Fruit fly (Drosophila melanogaster): ENCODE results near the gene CG7488.

Gene CG7488

dm6 chr3R:12995522-12995921 is at the start of gene CG7488:
TSS of gene CG7488 (plus strand) at chr3R:12995620.
- no peak for TF ChIP-seq N (GFP tag; optimal IDR thresholded peaks at IDR 0.05)

dm6 chr3R:12957388-12957787 is 38.0 kb upstream of the CG7488 start:
- no peak for TF ChIP-seq Dfd (GFP tag; optimal IDR thresholded peaks at IDR 0.05)
- no peak for TF ChIP-seq Abd-B (GFP tag; optimal IDR thresholded peaks at IDR 0.05)
- peak; percentile 21 for TF ChIP-seq h (GFP tag; optimal IDR thresholded peaks at IDR 0.05)
- no peak for TF ChIP-seq Myc (optimal IDR thresholded peaks at IDR 0.05)
- peak; percentile 16 for TF ChIP-seq fru (GFP tag; optimal IDR thresholded peaks at IDR 0.05)
- peak; percentile 20 for TF ChIP-seq ey (GFP tag; optimal IDR thresholded peaks at IDR 0.05)
- no peak for TF ChIP-seq Rel (GFP tag; optimal IDR thresholded peaks at IDR 0.05)
- TF ChIP-seq Rel (tag; optimal IDR thresholded peaks at IDR 0.05) = no peak
- TF ChIP-seq br (GFP tag; optimal IDR thresholded peaks at IDR 0.05) = no peak
- no peak for TF ChIP-seq brk (GFP tag; optimal IDR thresholded peaks at IDR 0.05)
- TF ChIP-seq tai (GFP tag; optimal IDR thresholded peaks at IDR 0.05) = no peak
- no peak for TF ChIP-seq CG32264 (GFP tag; optimal IDR thresholded peaks at IDR 0.05)
- no peak for TF ChIP-seq Hr83 (GFP tag; optimal IDR thresholded peaks at IDR 0.05; ENCODE audit: poor library complexity, severe bottlenecking)
- peak in 1 of 2 experiments; percentile 34 for TF ChIP-seq foxo (GFP tag; optimal IDR thresholded peaks at IDR 0.05)
- TF ChIP-seq dl (GFP tag; optimal IDR thresholded peaks at IDR 0.05; ENCODE audit: insufficient read depth in 1 of 2, partially characterized antibody in 2 of 2) = no peak
- TF ChIP-seq Hr78 (GFP tag; optimal IDR thresholded peaks at IDR 0.05) = no peak
- no peak for TF ChIP-seq dmrt93B (GFP tag; optimal IDR thresholded peaks at IDR 0.05)
- TF ChIP-seq Jra (GFP tag; optimal IDR thresholded peaks at IDR 0.05) = no peak
- no peak for TF ChIP-seq sv (GFP tag; optimal IDR thresholded peaks at IDR 0.05)
- peak; percentile 6 for TF ChIP-seq rgr (GFP tag; optimal IDR thresholded peaks at IDR 0.05)
- no peak for TF ChIP-seq pan (optimal IDR thresholded peaks at IDR 0.05)
- no peak for TF ChIP-seq dsf (GFP tag; optimal IDR thresholded peaks at IDR 0.05; ENCODE audit: borderline replicate concordance)
- TF ChIP-seq HLH106 (tag; optimal IDR thresholded peaks at IDR 0.05) = peak; percentile 44
- TF ChIP-seq woc (GFP tag; optimal IDR thresholded peaks at IDR 0.05) = no peak
- no peak for TF ChIP-seq CrebA (GFP tag; optimal IDR thresholded peaks at IDR 0.05; ENCODE audit: borderline replicate concordance)
- no peak for TF ChIP-seq lola (GFP tag; optimal IDR thresholded peaks at IDR 0.05)
- no peak for TF ChIP-seq Vsx2 (GFP tag; optimal IDR thresholded peaks at IDR 0.05; ENCODE audit: partially characterized antibody)

dm6 chr3R:12960227-12960626 is 35.2 kb upstream of the CG7488 start:
- TF ChIP-seq sv (GFP tag; optimal IDR thresholded peaks at IDR 0.05) (no peak), Myc (optimal IDR thresholded peaks at IDR 0.05) (no peak), rgr (GFP tag; optimal IDR thresholded peaks at IDR 0.05) (no peak), Dif (GFP tag; optimal IDR thresholded peaks at IDR 0.05; ENCODE audit: partially characterized antibody) (no peak), CG32264 (GFP tag; optimal IDR thresholded peaks at IDR 0.05) (no peak), Hnf4 (GFP tag; optimal IDR thresholded peaks at IDR 0.05) (no peak), Rel (GFP tag; optimal IDR thresholded peaks at IDR 0.05) (peak; percentile 3), Rel (tag; optimal IDR thresholded peaks at IDR 0.05) (no peak), dmrt93B (GFP tag; optimal IDR thresholded peaks at IDR 0.05) (no peak), ey (GFP tag; optimal IDR thresholded peaks at IDR 0.05) (no peak), dl (GFP tag; optimal IDR thresholded peaks at IDR 0.05; ENCODE audit: insufficient read depth in 1 of 2, partially characterized antibody in 2 of 2) (no peak), CrebA (GFP tag; optimal IDR thresholded peaks at IDR 0.05; ENCODE audit: borderline replicate concordance) (peak; percentile 8), br (GFP tag; optimal IDR thresholded peaks at IDR 0.05) (no peak), Vsx2 (GFP tag; optimal IDR thresholded peaks at IDR 0.05; ENCODE audit: partially characterized antibody) (no peak), h (GFP tag; optimal IDR thresholded peaks at IDR 0.05) (peak; percentile 23), CG9705 (GFP tag; optimal IDR thresholded peaks at IDR 0.05) (no peak), pan (optimal IDR thresholded peaks at IDR 0.05) (no peak), tai (GFP tag; optimal IDR thresholded peaks at IDR 0.05) (no peak), jim (GFP tag; optimal IDR thresholded peaks at IDR 0.05) (no peak), Hr78 (GFP tag; optimal IDR thresholded peaks at IDR 0.05) (no peak)

DNA sequence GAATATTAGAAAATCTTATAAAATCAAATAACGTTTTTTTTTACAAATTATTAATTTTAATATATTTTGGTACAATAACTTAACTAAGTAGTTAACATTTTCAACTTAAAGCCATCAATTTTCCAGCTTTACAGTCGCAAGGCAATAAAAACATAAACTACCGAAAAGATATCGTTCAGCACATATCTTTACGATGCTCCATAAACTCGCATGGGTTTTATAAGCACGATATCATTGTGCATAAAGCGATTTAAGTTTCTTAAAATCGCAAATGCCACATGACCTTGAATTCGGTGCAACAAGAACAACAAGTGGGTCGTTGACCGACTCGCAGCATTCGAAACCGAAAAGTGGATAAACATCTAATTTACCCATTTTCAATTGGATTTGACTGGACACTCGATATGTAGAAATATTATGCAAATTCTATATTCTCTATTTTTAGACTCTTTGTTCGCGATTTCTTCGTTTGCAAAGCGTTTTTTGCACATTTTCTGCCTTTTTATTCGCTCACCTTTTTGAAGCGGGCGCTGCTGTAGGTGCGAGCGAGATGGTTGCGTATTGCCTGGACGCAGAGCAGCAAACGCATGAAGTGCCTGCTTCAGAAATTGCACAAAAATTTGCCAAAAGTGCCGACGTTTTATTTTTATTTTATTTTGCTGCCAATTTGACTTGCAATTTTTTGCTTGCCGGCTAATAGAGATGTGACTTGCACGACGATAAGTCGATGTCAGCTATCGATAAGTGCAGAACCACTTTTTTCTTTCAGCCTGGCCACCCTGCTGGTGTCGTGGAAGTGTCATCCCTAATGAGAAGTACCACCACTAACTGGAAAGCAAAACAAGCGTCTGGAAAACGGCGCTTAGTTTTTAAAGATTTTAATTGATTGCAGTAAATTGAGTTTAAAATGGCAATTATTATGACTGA is 34.2 kb upstream of the CG7488 start, which contains the start of gene Spc25:
Gene Spc25, plus strand, starts transcription at position 817 of the 927 bp plus-strand sequence.
- TF ChIP-seq brk (GFP tag; optimal IDR thresholded peaks at IDR 0.05) (peak; percentile 62), dl (GFP tag; optimal IDR thresholded peaks at IDR 0.05; ENCODE audit: insufficient read depth in 1 of 2, partially characterized antibody in 2 of 2) (no peak), psq (GFP tag; optimal IDR thresholded peaks at IDR 0.05) (peak; percentile 16), Dif (GFP tag; optimal IDR thresholded peaks at IDR 0.05; ENCODE audit: partially characterized antibody) (no peak), Sp1 (GFP tag; optimal IDR thresholded peaks at IDR 0.05) (peak; percentile 7), CrebA (GFP tag; optimal IDR thresholded peaks at IDR 0.05; ENCODE audit: borderline replicate concordance) (peak; percentile 32), HLH106 (tag; optimal IDR thresholded peaks at IDR 0.05) (no peak), pan (optimal IDR thresholded peaks at IDR 0.05) (no peak), CG32264 (GFP tag; optimal IDR thresholded peaks at IDR 0.05) (no peak), sv (GFP tag; optimal IDR thresholded peaks at IDR 0.05) (no peak), dsf (GFP tag; optimal IDR thresholded peaks at IDR 0.05; ENCODE audit: borderline replicate concordance) (peak; percentile 60), sage (GFP tag; optimal IDR thresholded peaks at IDR 0.05) (no peak), tai (GFP tag; optimal IDR thresholded peaks at IDR 0.05) (peak; percentile 91), Dfd (GFP tag; optimal IDR thresholded peaks at IDR 0.05) (no peak), h (GFP tag; optimal IDR thresholded peaks at IDR 0.05) (peak; percentile 68), jim (GFP tag; optimal IDR thresholded peaks at IDR 0.05) (peak; percentile 60), CG9705 (GFP tag; optimal IDR thresholded peaks at IDR 0.05) (no peak), GATAd (GFP tag; optimal IDR thresholded peaks at IDR 0.05) (peak; percentile 57), br (GFP tag; optimal IDR thresholded peaks at IDR 0.05) (peak; percentile 66), Hnf4 (GFP tag; optimal IDR thresholded peaks at IDR 0.05) (peak; percentile 75), N (GFP tag; optimal IDR thresholded peaks at IDR 0.05) (no peak), OdsH (GFP tag; optimal IDR thresholded peaks at IDR 0.05) (peak; percentile 55), ey (GFP tag; optimal IDR thresholded peaks at IDR 0.05) (peak; percentile 62), foxo (GFP tag; optimal IDR thresholded peaks at IDR 0.05) (peak in 1 of 2 experiments; percentile 77), Jra (GFP tag; optimal IDR thresholded peaks at IDR 0.05) (peak; percentile 78), lola (GFP tag; optimal IDR thresholded peaks at IDR 0.05) (no peak), dmrt93B (GFP tag; optimal IDR thresholded peaks at IDR 0.05) (no peak)

Measured in whole organism, wandering third instar larva.